Fruit fly (Drosophila melanogaster): Measurements from ENCODE around the gene fy.
A peak's percentile ranks its signal among the peaks of the same experiment; 100 is the strongest.

fy gene

dm6 chr2L:8355419-8355818, 47.7 kb downstream of the fy start:
- TF ChIP-seq psq (GFP tag; optimal IDR thresholded peaks at IDR 0.05), result no peak
- no peak for TF ChIP-seq HLH3B (GFP tag; IDR thresholded peaks at IDR 0.05)
- no peak for TF ChIP-seq usp (GFP tag; optimal IDR thresholded peaks at IDR 0.05)
- no peak for TF ChIP-seq CG17328 (GFP tag; IDR thresholded peaks at IDR 0.05)
- no peak for TF ChIP-seq CG6254 (GFP tag; optimal IDR thresholded peaks at IDR 0.05)
- TF ChIP-seq D19B (GFP tag; optimal IDR thresholded peaks at IDR 0.05), result no peak
- no peak for TF ChIP-seq ATbp (GFP tag; optimal IDR thresholded peaks at IDR 0.05)
- TF ChIP-seq E2f1 (GFP tag; IDR thresholded peaks at IDR 0.05), result no peak
- no peak for TF ChIP-seq Dll (GFP tag; IDR thresholded peaks at IDR 0.05; ENCODE audit: partially characterized antibody)
- TF ChIP-seq Sox100B (GFP tag; optimal IDR thresholded peaks at IDR 0.05), result no peak
- TF ChIP-seq hb (GFP tag; IDR thresholded peaks at IDR 0.05; ENCODE audit: partially characterized antibody), result no peak
- no peak for TF ChIP-seq Gug (GFP tag; IDR thresholded peaks at IDR 0.05)
- TF ChIP-seq cwo (GFP tag; optimal IDR thresholded peaks at IDR 0.05), result no peak
- no peak for TF ChIP-seq hth (optimal IDR thresholded peaks at IDR 0.05)
- no peak for TF ChIP-seq Sry-β (GFP tag; optimal IDR thresholded peaks at IDR 0.05)
- TF ChIP-seq ERR (GFP tag; optimal IDR thresholded peaks at IDR 0.05), result no peak
- no peak for TF ChIP-seq slp2 (GFP tag; optimal IDR thresholded peaks at IDR 0.05)
- no peak for TF ChIP-seq CG4617 (GFP tag; optimal IDR thresholded peaks at IDR 0.05; ENCODE audit: borderline replicate concordance)
- TF ChIP-seq CG11723 (GFP tag; optimal IDR thresholded peaks at IDR 0.05), result no peak
- TF ChIP-seq CG18619 (GFP tag; optimal IDR thresholded peaks at IDR 0.05), result no peak
- TF ChIP-seq chinmo (GFP tag; IDR thresholded peaks at IDR 0.05; ENCODE audit: partially characterized antibody), result 0 out of 4 replicates have a peak, but pooled peaks have one; percentile 46
- peak; percentile 35 for TF ChIP-seq kay (GFP tag; optimal IDR thresholded peaks at IDR 0.05)
- TF ChIP-seq Side (GFP tag; optimal IDR thresholded peaks at IDR 0.05), result no peak
- TF ChIP-seq CG9437 (GFP tag; optimal IDR thresholded peaks at IDR 0.05), result peak; percentile 91
- no peak for TF ChIP-seq Spps (tag; optimal IDR thresholded peaks at IDR 0.05)
- 0 out of 2 replicates have a peak, but pooled peaks have one; percentile 29 for TF ChIP-seq CG10321 (GFP tag; IDR thresholded peaks at IDR 0.05)
- TF ChIP-seq Dip3 (GFP tag; optimal IDR thresholded peaks at IDR 0.05), result no peak
- TF ChIP-seq B-H2 (GFP tag; optimal IDR thresholded peaks at IDR 0.05), result no peak
- TF ChIP-seq ac (GFP tag; optimal IDR thresholded peaks at IDR 0.05), result no peak

dm6 chr2L:8351864-8352263, 51.2 kb downstream of the fy start, which contains the start of gene Mur29B:
Gene Mur29B, plus strand, starts transcription at chr2L:8352187.
- no peak for TF ChIP-seq TFAM (GFP tag; optimal IDR thresholded peaks at IDR 0.05)
- TF ChIP-seq CG13123 (GFP tag; optimal IDR thresholded peaks at IDR 0.05), result no peak
- no peak for TF ChIP-seq abd-A (tag; optimal IDR thresholded peaks at IDR 0.05)
- TF ChIP-seq Ets97D (GFP tag; optimal IDR thresholded peaks at IDR 0.05), result no peak
- no peak for TF ChIP-seq CG12769 (tag; optimal IDR thresholded peaks at IDR 0.05)
- no peak for TF ChIP-seq sob (GFP tag; IDR thresholded peaks at IDR 0.05)
- no peak for TF ChIP-seq CG14014 (GFP tag; IDR thresholded peaks at IDR 0.05)
- TF ChIP-seq Dip3 (GFP tag; optimal IDR thresholded peaks at IDR 0.05), result no peak
- TF ChIP-seq yki (optimal IDR thresholded peaks at IDR 0.05), result no peak
- no peak for TF ChIP-seq sisA (GFP tag; IDR thresholded peaks at IDR 0.05)
- no peak for TF ChIP-seq otp (GFP tag; IDR thresholded peaks at IDR 0.05)
- TF ChIP-seq ind (GFP tag; optimal IDR thresholded peaks at IDR 0.05), result no peak
- TF ChIP-seq ash1 (GFP tag; optimal IDR thresholded peaks at IDR 0.05), result no peak
- TF ChIP-seq Doc2 (GFP tag; IDR thresholded peaks at IDR 0.05), result no peak
- no peak for TF ChIP-seq CG15514 (GFP tag; optimal IDR thresholded peaks at IDR 0.05)
- TF ChIP-seq disco-r (GFP tag; optimal IDR thresholded peaks at IDR 0.05), result no peak
- no peak for TF ChIP-seq Mes4 (GFP tag; optimal IDR thresholded peaks at IDR 0.05)
- TF ChIP-seq grau (tag; optimal IDR thresholded peaks at IDR 0.05), result no peak
- TF ChIP-seq Hr39 (optimal IDR thresholded peaks at IDR 0.05), result no peak
- TF ChIP-seq Nf-YA (GFP tag; IDR thresholded peaks at IDR 0.05), result no peak
- TF ChIP-seq esg (GFP tag; conservative IDR thresholded peaks at IDR 0.05), result no peak
- TF ChIP-seq CG9932 (GFP tag; IDR thresholded peaks at IDR 0.05), result no peak
- TF ChIP-seq cato (GFP tag; optimal IDR thresholded peaks at IDR 0.05; ENCODE audit: borderline replicate concordance), result no peak
- no peak for TF ChIP-seq wdn (GFP tag; IDR thresholded peaks at IDR 0.05)
- no peak for TF ChIP-seq CG2712 (tag; optimal IDR thresholded peaks at IDR 0.05)
- TF ChIP-seq CG3163 (GFP tag; optimal IDR thresholded peaks at IDR 0.05), result no peak
- TF ChIP-seq Optix (GFP tag; IDR thresholded peaks at IDR 0.05), result no peak
